Worm (Caenorhabditis elegans): ENCODE results near the gene F47E1.20.

DNA sequence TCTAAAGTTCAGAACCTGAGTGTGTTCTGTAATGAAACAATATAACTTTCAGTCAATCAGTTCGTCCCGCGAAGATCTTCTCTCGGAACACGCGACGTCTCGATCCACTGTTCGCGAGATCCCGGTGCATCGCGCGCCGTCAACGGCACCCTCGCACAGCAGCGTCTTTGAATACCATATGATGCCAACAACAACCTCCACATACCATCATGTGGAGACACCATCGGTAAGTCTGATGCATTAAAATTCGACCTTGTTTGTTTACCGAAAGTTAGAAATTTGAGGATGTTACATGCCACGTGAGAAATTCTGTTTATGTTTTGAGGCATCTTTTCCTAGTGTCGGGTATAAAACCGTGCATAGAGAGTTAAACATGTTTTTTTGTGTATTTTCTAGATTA is 54.8 kb downstream of the F47E1.20 start:
- TF ChIP-seq pha-2 (tag; optimal IDR thresholded peaks at IDR 0.05) (no peak), ama-1 (optimal IDR thresholded peaks at IDR 0.05) (no peak), ceh-2 (tag; optimal IDR thresholded peaks at IDR 0.05) (no peak), ahr-1 (tag; optimal IDR thresholded peaks at IDR 0.05) (no peak), ceh-9 (tag; optimal IDR thresholded peaks at IDR 0.05) (no peak), pqm-1 (tag; optimal IDR thresholded peaks at IDR 0.05) (no peak), ceh-14 (tag; optimal IDR thresholded peaks at IDR 0.05) (no peak), ztf-16 (tag; optimal IDR thresholded peaks at IDR 0.05) (no peak), sox-2 (GFP tag; IDR thresholded peaks at IDR 0.05) (no peak)

Measured in whole organism, late embryonic.